Fruit fly (Drosophila melanogaster): ENCODE data around the gene CG32633.

DNA sequence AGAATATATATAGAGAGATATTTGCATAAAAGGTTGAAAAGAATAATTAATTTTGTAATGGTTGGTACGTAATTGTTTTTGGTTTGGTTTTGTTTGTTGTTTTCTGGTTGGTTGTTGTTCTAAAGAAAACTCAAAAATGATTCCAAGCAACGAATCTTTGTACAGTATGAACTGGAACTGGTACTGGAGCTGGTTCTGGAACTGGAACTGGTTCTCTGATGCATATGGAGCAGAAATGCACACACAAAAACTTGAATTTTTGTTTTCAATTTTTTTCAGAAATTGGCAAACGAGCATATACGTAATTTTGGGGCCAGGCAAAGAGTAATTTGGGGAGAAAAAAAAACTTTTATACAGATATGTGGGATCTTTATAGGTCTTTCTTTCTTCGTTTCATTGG lies 36.3 kb downstream of the CG32633 start:
- TF ChIP-seq ey (GFP tag; optimal IDR thresholded peaks at IDR 0.05): no peak
- TF ChIP-seq psq (GFP tag; optimal IDR thresholded peaks at IDR 0.05): no peak
- no peak for TF ChIP-seq N (GFP tag; optimal IDR thresholded peaks at IDR 0.05)
- no peak for TF ChIP-seq dmrt93B (GFP tag; optimal IDR thresholded peaks at IDR 0.05)
- TF ChIP-seq GATAd (GFP tag; optimal IDR thresholded peaks at IDR 0.05): no peak
- TF ChIP-seq Jra (GFP tag; optimal IDR thresholded peaks at IDR 0.05): no peak
- no peak for TF ChIP-seq pan (optimal IDR thresholded peaks at IDR 0.05)
- TF ChIP-seq br (GFP tag; optimal IDR thresholded peaks at IDR 0.05): no peak
- TF ChIP-seq usp (GFP tag; optimal IDR thresholded peaks at IDR 0.05): no peak
- no peak for TF ChIP-seq OdsH (GFP tag; optimal IDR thresholded peaks at IDR 0.05)
- no peak for TF ChIP-seq sv (GFP tag; optimal IDR thresholded peaks at IDR 0.05)
- no peak for TF ChIP-seq CG9705 (GFP tag; optimal IDR thresholded peaks at IDR 0.05)
- TF ChIP-seq sage (GFP tag; optimal IDR thresholded peaks at IDR 0.05): no peak

Measured in whole organism, wandering third instar larva.